Fruit fly (Drosophila melanogaster) whole organism, pupa: Measurements from ENCODE around the gene CG18557.

Experiments used
- CG10348 ChIP-seq: fragments of 200-800 bp; sonication (Bioruptor generic); IDR thresholded peaks from 2 replicates; pipeline ENCODE4 v1.3.6; 2022; ENCODE audit warnings: missing biosample characterization, missing genetic modification characterization
- CG17806 ChIP-seq: fragments of 200-800 bp; sonication (Bioruptor generic); optimal IDR thresholded peaks from 2 replicates; lab custom pipeline; 2018; ENCODE audit warnings: missing biosample characterization, mild to moderate bottlenecking, missing genetic modification characterization, moderate library complexity
- CG4496 ChIP-seq: fragments of 200-800 bp; sonication (Bioruptor generic); IDR thresholded peaks from 3 replicates; pipeline ENCODE4 v1.3.6; 2022; ENCODE audit warnings: missing biosample characterization, missing genetic modification characterization
- CG8301 ChIP-seq: fragments of 200-800 bp; sonication (Bioruptor generic); optimal IDR thresholded peaks from 2 replicates; lab custom pipeline; 2018; ENCODE audit warnings: missing biosample characterization, mild to moderate bottlenecking, missing genetic modification characterization
- CG9948 ChIP-seq: fragments of 200-800 bp; sonication (Bioruptor generic); optimal IDR thresholded peaks from 2 replicates; lab custom pipeline; 2018; ENCODE audit warnings: missing biosample characterization, mild to moderate bottlenecking, missing genetic modification characterization, moderate library complexity
- EcR ChIP-seq: fragments of 200-800 bp; sonication (Bioruptor generic); optimal IDR thresholded peaks from 3 replicates; lab custom pipeline; 2019; ENCODE audit warnings: missing biosample characterization, missing genetic modification characterization, mild to moderate bottlenecking, moderate library complexity, missing genetic modification reagents
- Pif1A ChIP-seq: fragments of 200-800 bp; sonication (Bioruptor generic); optimal IDR thresholded peaks from 3 replicates; lab custom pipeline; 2016; ENCODE audit warnings: missing biosample characterization, missing genetic modification characterization
- Snoo ChIP-seq: fragments of 200-800 bp; sonication (Bioruptor generic); optimal IDR thresholded peaks from 3 replicates; lab custom pipeline; 2017; ENCODE audit warnings: missing biosample characterization, mild to moderate bottlenecking, missing genetic modification characterization, inconsistent platforms
- fd96Ca ChIP-seq: fragments of 200-800 bp; sonication (Bioruptor generic); IDR thresholded peaks from 3 replicates; pipeline ENCODE4 v1.3.6; 2022; ENCODE audit warnings: missing biosample characterization, missing genetic modification characterization
- gl ChIP-seq: fragments of 200-800 bp; sonication (Bioruptor generic); optimal IDR thresholded peaks from 2 replicates; lab custom pipeline; 2018; ENCODE audit warnings: missing biosample characterization, mild to moderate bottlenecking, missing genetic modification characterization
- rn ChIP-seq: fragments of 200-800 bp; sonication (Bioruptor generic); IDR thresholded peaks from 2 replicates; pipeline ENCODE4 v1.3.6; 2022; ENCODE audit warnings: missing biosample characterization, missing genetic modification characterization

DNA sequence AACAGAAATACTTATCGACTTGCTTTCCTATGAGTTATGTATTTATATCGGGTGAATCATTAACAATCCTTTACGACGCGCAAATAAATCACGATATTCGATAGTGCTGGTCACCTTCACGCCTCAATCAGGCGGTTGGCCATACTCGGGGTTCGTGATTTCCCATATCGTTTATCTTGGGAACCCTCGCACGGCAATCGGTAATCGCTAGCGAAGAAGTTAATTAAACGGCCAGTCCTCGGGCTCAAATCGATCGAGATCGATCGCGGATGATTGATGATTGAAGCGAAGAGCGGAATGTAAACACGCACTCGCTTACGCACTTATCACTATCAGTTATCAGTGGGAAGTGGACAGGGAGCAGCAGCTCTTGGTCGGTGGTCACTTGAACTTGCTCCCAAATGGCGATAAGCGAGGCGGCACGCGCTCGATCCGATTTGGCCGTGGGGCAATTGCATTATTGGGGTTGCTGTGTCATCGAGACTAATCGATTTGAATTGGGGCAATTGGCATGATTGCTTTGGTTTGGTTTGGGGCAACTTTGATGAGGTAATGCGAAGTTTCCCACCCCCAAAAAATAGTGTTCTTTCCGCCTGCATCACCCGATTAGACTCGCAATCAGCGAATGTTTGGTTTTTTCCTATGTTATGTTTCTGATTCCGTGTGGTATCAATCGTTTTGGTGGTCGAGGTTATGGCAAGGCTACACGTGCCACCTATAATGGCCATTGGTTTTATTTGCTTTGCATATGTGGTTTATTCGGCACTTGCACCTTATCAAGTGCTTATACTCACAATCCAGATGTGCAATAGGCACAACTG lies 44.4 kb downstream of the CG18557 start:
- TF ChIP-seq Pif1A (no peak), CG4496 (no peak), gl (tag; lab: Kevin White, UChicago) (no peak), EcR (no peak), CG17806 (no peak), fd96Ca (GFP tag; lab: Robert Waterston, UW) (no peak), CG9948 (tag; lab: Kevin White, UChicago) (no peak), Snoo (tag; lab: Kevin White, UChicago) (no peak), CG10348 (no peak), rn (GFP tag; lab: Robert Waterston, UW) (no peak), CG8301 (tag; lab: Kevin White, UChicago) (no peak)
